Worm (Caenorhabditis elegans) whole organism, mixed stage, embryonic: Measurements from ENCODE around the gene msp-63.

ENCODE experiments used
- M03D4.4 ChIP-seq: sonication (generic microtip); optimal IDR thresholded peaks from 2 replicates; lab custom pipeline; 2017; ENCODE audit warnings: mild to moderate bottlenecking, missing genetic modification characterization, missing compliant biosample characterization
- bed-3 ChIP-seq: fragments of 200-800 bp; sonication (Bioruptor generic); optimal IDR thresholded peaks from 3 replicates; lab custom pipeline; 2018; ENCODE audit warnings: mild to moderate bottlenecking, missing genetic modification characterization, moderate library complexity, missing compliant biosample characterization
- blmp-1 ChIP-seq: fragments of 150-350 bp; optimal IDR thresholded peaks from 2 replicates; lab custom pipeline; 2014; ENCODE audit warnings: missing biosample characterization, missing genetic modification characterization
- ceh-39 ChIP-seq: fragments of 150-350 bp; optimal IDR thresholded peaks from 2 replicates; lab custom pipeline; 2014; ENCODE audit warnings: missing biosample characterization, missing genetic modification characterization
- ceh-43 ChIP-seq: fragments of 200-800 bp; sonication (Bioruptor generic); optimal IDR thresholded peaks from 2 replicates; lab custom pipeline; 2018; ENCODE audit warnings: mild to moderate bottlenecking, missing genetic modification characterization, moderate library complexity, missing compliant biosample characterization
- ceh-83 ChIP-seq: fragments of 200-800 bp; sonication (Bioruptor generic); optimal IDR thresholded peaks from 2 replicates; lab custom pipeline; 2018; ENCODE audit warnings: mild to moderate bottlenecking, missing genetic modification characterization, missing compliant biosample characterization
- ces-1 ChIP-seq: fragments of 150-350 bp; optimal IDR thresholded peaks from 2 replicates; lab custom pipeline; 2014; ENCODE audit warnings: missing biosample characterization, missing genetic modification reagents, missing genetic modification characterization
- cnd-1 ChIP-seq: fragments of 200-800 bp; sonication (Bioruptor generic); optimal IDR thresholded peaks from 2 replicates; lab custom pipeline; 2018; ENCODE audit warnings: mild to moderate bottlenecking, missing genetic modification characterization, missing compliant biosample characterization
- drap-1 ChIP-seq: fragments of 200-800 bp; sonication (Bioruptor generic); optimal IDR thresholded peaks from 3 replicates; lab custom pipeline; 2018; ENCODE audit warnings: mild to moderate bottlenecking, missing genetic modification characterization, missing compliant biosample characterization
- elt-1 ChIP-seq: sonication (generic microtip); optimal IDR thresholded peaks from 2 replicates; lab custom pipeline; 2017; ENCODE audit warnings: missing genetic modification characterization, mild to moderate bottlenecking, missing compliant biosample characterization, antibody characterized with exemption, moderate library complexity, borderline replicate concordance; ENCODE audit not compliant: insufficient read depth
- elt-3 ChIP-seq: fragments of 150-350 bp; optimal IDR thresholded peaks from 2 replicates; lab custom pipeline; 2014; ENCODE audit warnings: missing biosample characterization, missing genetic modification characterization
- flh-1 ChIP-seq: fragments of 200-800 bp; sonication (Bioruptor generic); optimal IDR thresholded peaks from 2 replicates; lab custom pipeline; 2018; ENCODE audit warnings: mild to moderate bottlenecking, missing genetic modification characterization, moderate library complexity, missing compliant biosample characterization
- ham-2 ChIP-seq: fragments of 200-800 bp; sonication (Bioruptor generic); optimal IDR thresholded peaks from 2 replicates; lab custom pipeline; 2018; ENCODE audit warnings: mild to moderate bottlenecking, missing genetic modification characterization, missing compliant biosample characterization
- hlh-1 ChIP-seq: fragments of 150-350 bp; optimal IDR thresholded peaks from 2 replicates; lab custom pipeline; 2014; ENCODE audit warnings: missing biosample characterization, missing genetic modification reagents, missing genetic modification characterization
- lin-13 ChIP-seq: fragments of 150-350 bp; optimal IDR thresholded peaks from 2 replicates; lab custom pipeline; 2014; ENCODE audit warnings: missing biosample characterization, missing genetic modification characterization
- lin-32 ChIP-seq: fragments of 200-800 bp; sonication (Bioruptor generic); optimal IDR thresholded peaks from 2 replicates; lab custom pipeline; 2018; ENCODE audit warnings: mild to moderate bottlenecking, missing genetic modification characterization, missing compliant biosample characterization
- lsy-2 ChIP-seq: fragments of 150-350 bp; optimal IDR thresholded peaks from 2 replicates; lab custom pipeline; 2014; ENCODE audit warnings: missing biosample characterization, missing genetic modification characterization
- mab-5 ChIP-seq: fragments of 150-350 bp; optimal IDR thresholded peaks from 2 replicates; lab custom pipeline; 2014; ENCODE audit warnings: missing biosample characterization, missing genetic modification characterization
- mep-1 ChIP-seq: fragments of 150-350 bp; optimal IDR thresholded peaks from 2 replicates; lab custom pipeline; 2017; ENCODE audit warnings: missing biosample characterization, missing genetic modification reagents, missing genetic modification characterization, inconsistent platforms
- mls-2 ChIP-seq: sonication (generic microtip); optimal IDR thresholded peaks from 2 replicates; lab custom pipeline; 2016; ENCODE audit warnings: mild to moderate bottlenecking, missing genetic modification characterization, moderate library complexity, missing compliant biosample characterization
- nhr-12 ChIP-seq: fragments of 150-350 bp; optimal IDR thresholded peaks from 2 replicates; lab custom pipeline; 2014; ENCODE audit warnings: missing biosample characterization, missing genetic modification characterization
- nhr-2 ChIP-seq: fragments of 150-350 bp; optimal IDR thresholded peaks from 2 replicates; lab custom pipeline; 2014; ENCODE audit warnings: missing biosample characterization, missing genetic modification characterization
- nhr-237 ChIP-seq: fragments of 150-350 bp; optimal IDR thresholded peaks from 2 replicates; lab custom pipeline; 2014; ENCODE audit warnings: missing biosample characterization, missing genetic modification characterization
- nhr-28 ChIP-seq: fragments of 150-350 bp; optimal IDR thresholded peaks from 2 replicates; lab custom pipeline; 2014; ENCODE audit warnings: missing biosample characterization, missing genetic modification characterization
- nhr-76 ChIP-seq: sonication (generic microtip); optimal IDR thresholded peaks from 2 replicates; lab custom pipeline; 2017; ENCODE audit warnings: missing biosample characterization, missing genetic modification characterization
- pha-4 ChIP-seq: fragments of 150-350 bp; optimal IDR thresholded peaks from 2 replicates; lab custom pipeline; 2018; ENCODE audit warnings: missing biosample characterization, missing genetic modification reagents, missing genetic modification characterization
- sem-2 ChIP-seq: fragments of 200-800 bp; sonication (Bioruptor generic); optimal IDR thresholded peaks from 2 replicates; lab custom pipeline; 2018; ENCODE audit warnings: mild to moderate bottlenecking, missing genetic modification characterization, missing compliant biosample characterization
- snpc-4 ChIP-seq: fragments of 150-350 bp; optimal IDR thresholded peaks from 2 replicates; lab custom pipeline; 2014; ENCODE audit warnings: missing biosample characterization, missing genetic modification characterization
- sptf-1 ChIP-seq: sonication (generic microtip); optimal IDR thresholded peaks from 2 replicates; lab custom pipeline; 2017; ENCODE audit warnings: mild to moderate bottlenecking, missing genetic modification characterization, moderate library complexity, missing compliant biosample characterization
- tbx-8 ChIP-seq: fragments of 200-800 bp; sonication (Bioruptor generic); optimal IDR thresholded peaks from 2 replicates; lab custom pipeline; 2018; ENCODE audit warnings: mild to moderate bottlenecking, missing genetic modification characterization, moderate library complexity, missing compliant biosample characterization
- unc-120 ChIP-seq: sonication (generic microtip); optimal IDR thresholded peaks from 2 replicates; lab custom pipeline; 2017; ENCODE audit warnings: missing genetic modification characterization, missing compliant biosample characterization; ENCODE audit not compliant: poor library complexity, severe bottlenecking
- unc-39 ChIP-seq: fragments of 150-350 bp; optimal IDR thresholded peaks from 2 replicates; lab custom pipeline; 2014; ENCODE audit warnings: missing biosample characterization, missing genetic modification characterization
- unc-62 ChIP-seq: fragments of 150-350 bp; optimal IDR thresholded peaks from 2 replicates; lab custom pipeline; 2014; ENCODE audit warnings: missing biosample characterization, missing genetic modification reagents, missing genetic modification characterization
- zip-8 ChIP-seq: fragments of 150-350 bp; optimal IDR thresholded peaks from 2 replicates; lab custom pipeline; 2014; ENCODE audit warnings: missing biosample characterization, missing genetic modification characterization
- ztf-11 ChIP-seq: fragments of 150-350 bp; optimal IDR thresholded peaks from 2 replicates; lab custom pipeline; 2014; ENCODE audit warnings: missing biosample characterization, missing genetic modification characterization

msp-63 gene

ce11 chrII:5779866-5780265 lies 17.4 kb downstream of the msp-63 start:
- peak; percentile 18 for TF ChIP-seq hlh-1 (tag; lab: Kevin White, UChicago)
- TF ChIP-seq ces-1: peak; percentile 44
- TF ChIP-seq unc-120: peak; percentile 42
- no peak for TF ChIP-seq flh-1
- no peak for TF ChIP-seq nhr-76 (tag; lab: Kevin White, UChicago)
- no peak for TF ChIP-seq blmp-1 (tag; lab: Kevin White, UChicago)

ce11 chrII:5777372-5777771 lies 19.9 kb downstream of the msp-63 start:
- TF ChIP-seq nhr-2: peak; percentile 94
- no peak for TF ChIP-seq bed-3 (GFP tag; lab: Kevin White, UChicago)

DNA sequence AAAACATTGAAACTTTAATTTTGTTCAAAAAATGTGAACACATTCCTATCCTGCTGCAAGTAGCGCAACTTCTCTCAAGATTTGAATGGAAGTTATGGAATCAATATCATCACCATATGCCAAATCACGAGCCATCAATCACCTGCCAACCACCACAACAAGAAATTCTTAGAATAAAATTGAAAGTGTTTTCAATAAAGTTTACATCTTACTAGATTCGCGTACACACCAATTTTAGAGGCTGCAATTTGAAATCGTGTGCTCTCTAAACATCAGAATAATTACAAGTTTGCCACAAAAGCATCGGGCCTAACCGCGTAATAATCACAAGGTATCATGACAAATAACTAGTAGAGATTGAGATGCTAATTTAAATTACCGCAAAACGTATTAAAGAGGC lies 22.4 kb downstream of the msp-63 start:
- TF ChIP-seq ceh-83 (no peak), mls-2 (tag; lab: Kevin White, UChicago) (no peak), lsy-2 (tag; lab: Kevin White, UChicago) (no peak), nhr-12 (tag; lab: Kevin White, UChicago) (no peak), mab-5 (tag; lab: Kevin White, UChicago) (no peak), pha-4 (tag; lab: Kevin White, UChicago) (no peak), flh-1 (no peak)
- TF ChIP-seq, all 35 proteins: peak for 0

- no peak for TF ChIP-seq zip-8 (tag; lab: Kevin White, UChicago)
- no peak for TF ChIP-seq mls-2 (tag; lab: Kevin White, UChicago)
- TF ChIP-seq blmp-1 (tag; lab: Kevin White, UChicago): no peak
- no peak for TF ChIP-seq nhr-76 (tag; lab: Kevin White, UChicago)
- TF ChIP-seq tbx-8 (GFP tag; lab: Kevin White, UChicago): no peak
- TF ChIP-seq, all 35 proteins: peak for 0
These were observed 23.1 kb downstream of the msp-63 start, which contains the start of the genes dmd-5 and F10C1.1 for ce11 chrII:5774120-5774519. TSS of gene dmd-5 (minus strand) at chrII:5774220. TSS of gene F10C1.1 (plus strand) at chrII:5774229.

DNA sequence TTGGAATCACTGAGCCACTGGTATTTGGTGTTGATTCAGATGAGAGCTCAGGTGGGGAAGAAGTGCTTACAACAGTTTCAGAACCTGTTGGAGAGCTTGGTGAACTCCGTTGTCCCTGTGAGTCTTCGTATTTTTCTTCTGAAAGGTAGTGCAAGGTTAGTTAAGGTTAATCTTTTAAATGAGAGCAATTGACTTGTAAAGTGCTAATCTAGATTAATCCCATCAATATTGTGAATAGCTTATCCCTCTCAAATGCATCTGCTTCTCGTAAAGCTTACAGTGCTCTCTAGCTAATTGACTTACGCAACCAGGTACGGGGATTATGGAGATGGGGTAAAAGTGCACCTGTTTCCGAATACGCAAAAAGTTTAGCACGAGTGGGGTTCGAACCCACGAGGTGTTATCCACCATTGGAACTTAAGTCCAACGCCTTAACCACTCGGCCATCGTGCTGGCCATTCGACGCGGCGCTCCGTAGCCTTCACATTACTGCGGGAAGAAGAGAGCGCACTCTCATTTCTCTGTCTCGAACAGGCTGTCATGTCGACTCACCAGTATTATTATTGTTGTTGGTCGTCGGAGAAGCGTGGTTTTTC lies 24.6 kb downstream of the msp-63 start:
- no peak for TF ChIP-seq ztf-11
- no peak for TF ChIP-seq ceh-39 (tag; lab: Kevin White, UChicago)
- TF ChIP-seq nhr-237 (tag; lab: Kevin White, UChicago): no peak
- peak; percentile 62 for TF ChIP-seq ceh-83
- TF ChIP-seq nhr-2: peak; percentile 70
- peak; percentile 47 for TF ChIP-seq sem-2 (GFP tag; lab: Kevin White, UChicago)
- TF ChIP-seq tbx-8 (GFP tag; lab: Kevin White, UChicago): no peak
- TF ChIP-seq lin-32 (GFP tag; lab: Kevin White, UChicago): peak; percentile 57
- no peak for TF ChIP-seq elt-1
- TF ChIP-seq elt-3 (tag; lab: Kevin White, UChicago): no peak
- TF ChIP-seq unc-39 (tag; lab: Kevin White, UChicago): no peak
- peak; percentile 87 for TF ChIP-seq mls-2 (tag; lab: Kevin White, UChicago)
- TF ChIP-seq snpc-4 (tag; lab: Kevin White, UChicago): no peak
- TF ChIP-seq sptf-1: peak; percentile 85
- no peak for TF ChIP-seq mab-5 (tag; lab: Kevin White, UChicago)
- peak; percentile 78 for TF ChIP-seq M03D4.4 (tag; lab: Kevin White, UChicago)
- TF ChIP-seq nhr-76 (tag; lab: Kevin White, UChicago): no peak
- peak; percentile 36 for TF ChIP-seq ces-1
- TF ChIP-seq ham-2 (GFP tag; lab: Kevin White, UChicago): peak; percentile 82
- TF ChIP-seq zip-8 (tag; lab: Kevin White, UChicago): peak; percentile 10
- TF ChIP-seq nhr-12 (tag; lab: Kevin White, UChicago): no peak
- TF ChIP-seq nhr-28 (tag; lab: Kevin White, UChicago): no peak
- TF ChIP-seq drap-1 (GFP tag; lab: Kevin White, UChicago): peak; percentile 82
- peak; percentile 9 for TF ChIP-seq ceh-43 (GFP tag; lab: Kevin White, UChicago)
- TF ChIP-seq pha-4 (tag; lab: Kevin White, UChicago): no peak
- TF ChIP-seq bed-3 (GFP tag; lab: Kevin White, UChicago): peak; percentile 34
- no peak for TF ChIP-seq blmp-1 (tag; lab: Kevin White, UChicago)
- TF ChIP-seq hlh-1 (tag; lab: Kevin White, UChicago): peak; percentile 7
- no peak for TF ChIP-seq lin-13
- TF ChIP-seq flh-1: no peak
- TF ChIP-seq unc-120: peak; percentile 56
- no peak for TF ChIP-seq mep-1 (tag; lab: Kevin White, UChicago)
- TF ChIP-seq unc-62 (GFP tag; lab: Kevin White, UChicago): no peak
- TF ChIP-seq lsy-2 (tag; lab: Kevin White, UChicago): no peak
- TF ChIP-seq cnd-1 (tag; lab: Kevin White, UChicago): peak; percentile 43
